ENCODE assay signal across 1 fruit fly cellular context in the genomic region with DNA sequence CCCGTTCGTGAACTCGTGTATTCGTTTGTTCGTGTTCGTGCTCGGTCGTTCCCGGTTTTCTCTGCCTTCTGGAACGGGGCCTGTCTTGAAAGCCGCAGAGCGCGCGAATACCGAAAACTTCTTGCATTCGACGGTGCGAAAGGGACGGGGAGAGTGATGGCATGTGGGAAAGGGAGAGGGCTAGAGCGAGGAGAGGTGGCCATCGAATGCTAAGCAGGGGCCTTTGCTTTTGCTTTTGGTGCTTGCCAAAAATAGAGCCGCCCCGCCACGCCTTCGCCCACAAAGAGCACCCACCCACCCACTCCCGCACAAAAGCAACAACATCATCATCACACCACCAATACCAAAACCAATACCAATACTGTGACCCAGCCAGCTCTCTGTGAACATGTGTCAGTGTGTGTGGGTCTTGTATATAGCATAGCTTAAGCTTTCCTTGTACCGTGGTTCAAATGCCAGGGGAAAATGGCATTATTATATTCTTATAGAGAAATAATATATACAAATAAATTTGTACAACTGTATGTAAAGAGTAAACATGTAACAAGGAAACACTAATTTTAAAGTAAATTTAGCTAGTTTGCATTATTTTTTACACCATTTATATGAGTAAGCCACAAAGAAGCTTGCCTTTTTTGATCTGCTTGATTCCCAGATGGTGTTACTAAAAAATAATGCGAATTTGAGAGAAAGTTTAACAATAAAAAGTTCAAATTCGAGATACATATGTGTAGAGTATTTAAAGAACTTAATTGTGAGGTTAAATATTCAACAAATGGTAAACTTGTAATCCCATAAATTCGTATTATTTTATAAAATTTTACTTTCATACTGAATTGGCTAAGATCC.
TF ChIP-seq lines count a peak whose summit lies in the region.

A gene (minus strand): TSS at position 20 of the 849 bp plus-strand sequence.

TF ChIP-seq in whole organism, embryonic, 481 proteins besides CTCF, POLR2A, EP300 and RAD21 (continued from another document):
- TF ChIP-seq ATbp (GFP tag; optimal IDR thresholded peaks at IDR 0.05; lab: Kevin White, UChicago) (peak; percentile 60), CG8359 (GFP tag; optimal IDR thresholded peaks at IDR 0.05; lab: Kevin White, UChicago; ENCODE audit: borderline replicate concordance) (peak; percentile 26), CG6813 (GFP tag; optimal IDR thresholded peaks at IDR 0.05; lab: Kevin White, UChicago) (peak; percentile 78), nmo (GFP tag; optimal IDR thresholded peaks at IDR 0.05; lab: Kevin White, UChicago) (peak; percentile 90), CG1024 (GFP tag; IDR thresholded peaks at IDR 0.05; lab: Robert Waterston, UW) (no peak), bcd (GFP tag; optimal IDR thresholded peaks at IDR 0.05; lab: Kevin White, UChicago) (peak; percentile 85), Mrtf (GFP tag; IDR thresholded peaks at IDR 0.05; lab: Robert Waterston, UW) (no peak), CG16815 (GFP tag; optimal IDR thresholded peaks at IDR 0.05; lab: Kevin White, UChicago) (peak; percentile 80), mirr (GFP tag; optimal IDR thresholded peaks at IDR 0.05; lab: Kevin White, UChicago) (no peak), cad (GFP tag; optimal IDR thresholded peaks at IDR 0.05; lab: Kevin White, UChicago) (no peak), CG10366 (GFP tag; IDR thresholded peaks at IDR 0.05; lab: Robert Waterston, UW) (peak; percentile 24), Fer2 (tag; optimal IDR thresholded peaks at IDR 0.05; lab: Kevin White, UChicago) (peak; percentile 5), NFAT (GFP tag; IDR thresholded peaks at IDR 0.05; lab: Robert Waterston, UW) (peak; percentile 38; the same call in 1 of the 2 replicates), CG30431 (GFP tag; optimal IDR thresholded peaks at IDR 0.05; lab: Kevin White, UChicago) (peak; percentile 77), CG8281 (tag; optimal IDR thresholded peaks at IDR 0.05; lab: Kevin White, UChicago) (peak; percentile 49), sob (GFP tag; IDR thresholded peaks at IDR 0.05; lab: Robert Waterston, UW) (no peak; the same call in 1 of the 2 replicates), CG6791 (GFP tag; IDR thresholded peaks at IDR 0.05; lab: Robert Waterston, UW; ENCODE audit: partially characterized antibody) (no peak), CG6654 (GFP tag; optimal IDR thresholded peaks at IDR 0.05; lab: Kevin White, UChicago) (peak; percentile 75), NK7.1 (GFP tag; optimal IDR thresholded peaks at IDR 0.05; lab: Kevin White, UChicago) (peak; percentile 58), CG12071 (GFP tag; optimal IDR thresholded peaks at IDR 0.05; lab: Kevin White, UChicago) (no peak), eve (GFP tag; optimal IDR thresholded peaks at IDR 0.05; lab: Kevin White, UChicago) (peak in 1 of 2 experiments; percentile 94)
